Fruit fly (Drosophila melanogaster): ENCODE data around the gene CecC.
A peak's percentile ranks its signal among the peaks of the same experiment; 100 is the strongest.

The CecC gene

dm6 chr3R:30222236-30222635 lies 6.0 kb downstream of the CecC start:
- no peak for TF ChIP-seq CG17801 (GFP tag; optimal IDR thresholded peaks at IDR 0.05; ENCODE audit: partially characterized antibody)

- no peak for TF ChIP-seq CG17801 (GFP tag; optimal IDR thresholded peaks at IDR 0.05; ENCODE audit: partially characterized antibody)
Measured at dm6 chr3R:30224577-30224976, 8.3 kb downstream of the CecC start.

dm6 chr3R:30235253-30235652 lies 19.0 kb downstream of the CecC start:
- TF ChIP-seq CG17801 (GFP tag; optimal IDR thresholded peaks at IDR 0.05; ENCODE audit: partially characterized antibody): no peak

- no peak for TF ChIP-seq CG17801 (GFP tag; optimal IDR thresholded peaks at IDR 0.05; ENCODE audit: partially characterized antibody)
Measured at dm6 chr3R:30236994-30237393, 20.7 kb downstream of the CecC start.

dm6 chr3R:30237634-30238033 lies 21.4 kb downstream of the CecC start, which contains the start of gene CG43448:
Gene CG43448 (minus strand): TSS chr3R:30237734.
- no peak for TF ChIP-seq CG17801 (GFP tag; optimal IDR thresholded peaks at IDR 0.05; ENCODE audit: partially characterized antibody)

dm6 chr3R:30240245-30240644 lies 24.0 kb downstream of the CecC start:
- TF ChIP-seq CG17801 (GFP tag; optimal IDR thresholded peaks at IDR 0.05; ENCODE audit: partially characterized antibody): no peak

dm6 chr3R:30243262-30243815 lies 27.1 kb downstream of the CecC start, which contains the start of gene CG9737:
Gene CG9737 (minus strand): TSS chr3R:30243312.
- peak; percentile 67 for TF ChIP-seq CG17801 (GFP tag; optimal IDR thresholded peaks at IDR 0.05; ENCODE audit: partially characterized antibody)

dm6 chr3R:30245739-30246589 lies 29.7 kb downstream of the CecC start:
- no peak for TF ChIP-seq CG17801 (GFP tag; optimal IDR thresholded peaks at IDR 0.05; ENCODE audit: partially characterized antibody)

- no peak for TF ChIP-seq CG17801 (GFP tag; optimal IDR thresholded peaks at IDR 0.05; ENCODE audit: partially characterized antibody)
Measured at dm6 chr3R:30246603-30247002, 30.3 kb downstream of the CecC start, which contains the start of gene CG9733. Gene CG9733 (minus strand): TSS chr3R:30246703.

dm6 chr3R:30247802-30248363 lies 31.6 kb downstream of the CecC start:
- peak; percentile 8 for TF ChIP-seq CG17801 (GFP tag; optimal IDR thresholded peaks at IDR 0.05; ENCODE audit: partially characterized antibody)

- no peak for TF ChIP-seq CG17801 (GFP tag; optimal IDR thresholded peaks at IDR 0.05; ENCODE audit: partially characterized antibody)
Measured at dm6 chr3R:30248565-30248964, 32.3 kb downstream of the CecC start.

dm6 chr3R:30249283-30249682 lies 33.0 kb downstream of the CecC start, which contains the start of gene CG34299:
Gene CG34299 (plus strand): TSS chr3R:30249583.
- no peak for TF ChIP-seq CG17801 (GFP tag; optimal IDR thresholded peaks at IDR 0.05; ENCODE audit: partially characterized antibody)

dm6 chr3R:30250496-30250978 lies 34.3 kb downstream of the CecC start, which contains the start of gene CG9682:
Gene CG9682 (plus strand): TSS chr3R:30250928.
- no peak for TF ChIP-seq CG17801 (GFP tag; optimal IDR thresholded peaks at IDR 0.05; ENCODE audit: partially characterized antibody)

- no peak for TF ChIP-seq CG17801 (GFP tag; optimal IDR thresholded peaks at IDR 0.05; ENCODE audit: partially characterized antibody)
Measured at dm6 chr3R:30252317-30252716, 36.0 kb downstream of the CecC start.

dm6 chr3R:30252882-30253281 lies 36.6 kb downstream of the CecC start, which contains the start of gene CG18404:
Gene CG18404 (plus strand): TSS chr3R:30253182.
- no peak for TF ChIP-seq CG17801 (GFP tag; optimal IDR thresholded peaks at IDR 0.05; ENCODE audit: partially characterized antibody)

Data from ovary, adult (tissue).